Worm (Caenorhabditis elegans): ENCODE results near the gene aak-2.

Gene aak-2

ce11 chrX:16793470-16793869 lies 2.4 kb upstream of the aak-2 start (continued):
- no peak for TF ChIP-seq unc-55 (GFP tag; optimal IDR thresholded peaks at IDR 0.05)
- no peak for TF ChIP-seq egl-27 (tag; optimal IDR thresholded peaks at IDR 0.05)

- TF ChIP-seq nhr-77 (tag; optimal IDR thresholded peaks at IDR 0.05) = no peak
- TF ChIP-seq lin-13 (GFP tag; optimal IDR thresholded peaks at IDR 0.05) = peak; percentile 69
- TF ChIP-seq sma-3 (GFP tag; optimal IDR thresholded peaks at IDR 0.05) = peak; percentile 91
- TF ChIP-seq F13H6.1 (tag; optimal IDR thresholded peaks at IDR 0.05) = peak; percentile 94
- peak; percentile 74 for TF ChIP-seq skn-1 (tag; optimal IDR thresholded peaks at IDR 0.05)
- no peak for TF ChIP-seq dmd-4 (tag; optimal IDR thresholded peaks at IDR 0.05)
- peak; percentile 78 for TF ChIP-seq ztf-4 (tag; optimal IDR thresholded peaks at IDR 0.05)
- peak; percentile 33 for TF ChIP-seq ceh-82 (tag; optimal IDR thresholded peaks at IDR 0.05)
- TF ChIP-seq blmp-1 (tag; optimal IDR thresholded peaks at IDR 0.05; ENCODE audit: insufficient read depth) = peak; percentile 78
- peak; percentile 88 for TF ChIP-seq egl-27 (tag; optimal IDR thresholded peaks at IDR 0.05)
- TF ChIP-seq peb-1 (tag; optimal IDR thresholded peaks at IDR 0.05) = no peak
- no peak for TF ChIP-seq nhr-23 (tag; optimal IDR thresholded peaks at IDR 0.05)
- no peak for TF ChIP-seq elt-3 (tag; optimal IDR thresholded peaks at IDR 0.05)
- TF ChIP-seq ceh-16 (tag; optimal IDR thresholded peaks at IDR 0.05) = peak; percentile 73
- TF ChIP-seq gmeb-1 (tag; optimal IDR thresholded peaks at IDR 0.05) = peak; percentile 68
- peak; percentile 99 for TF ChIP-seq nhr-129 (tag; optimal IDR thresholded peaks at IDR 0.05)
- TF ChIP-seq nhr-25 (tag; optimal IDR thresholded peaks at IDR 0.05) = peak; percentile 94
- no peak for TF ChIP-seq unc-39 (tag; optimal IDR thresholded peaks at IDR 0.05)
- TF ChIP-seq lin-39 (tag; optimal IDR thresholded peaks at IDR 0.05) = no peak
- TF ChIP-seq nhr-12 (tag; optimal IDR thresholded peaks at IDR 0.05) = peak; percentile 31
- no peak for TF ChIP-seq aly-2 (tag; optimal IDR thresholded peaks at IDR 0.05)
- no peak for TF ChIP-seq nhr-10 (tag; optimal IDR thresholded peaks at IDR 0.05)
- no peak for TF ChIP-seq unc-62 (GFP tag; optimal IDR thresholded peaks at IDR 0.05)
- no peak for TF ChIP-seq mab-5 (tag; optimal IDR thresholded peaks at IDR 0.05)
- TF ChIP-seq mdl-1 (tag; optimal IDR thresholded peaks at IDR 0.05) = peak; percentile 94 to 97
- TF ChIP-seq snpc-4 (tag; optimal IDR thresholded peaks at IDR 0.05) = peak; percentile 73
- peak; percentile 90 for TF ChIP-seq Y55F3AM.14 (GFP tag; optimal IDR thresholded peaks at IDR 0.05)
- no peak for TF ChIP-seq nhr-237 (tag; optimal IDR thresholded peaks at IDR 0.05)
- no peak for TF ChIP-seq nhr-11 (tag; optimal IDR thresholded peaks at IDR 0.05)
- TF ChIP-seq fos-1 (tag; optimal IDR thresholded peaks at IDR 0.05) = peak; percentile 85
- TF ChIP-seq R02D3.7 (tag; optimal IDR thresholded peaks at IDR 0.05) = no peak
- TF ChIP-seq lsy-2 (tag; optimal IDR thresholded peaks at IDR 0.05) = peak in 1 of 2 experiments; percentile 89
- TF ChIP-seq elt-1 (tag; optimal IDR thresholded peaks at IDR 0.05) = no peak
- TF ChIP-seq nhr-21 (tag; optimal IDR thresholded peaks at IDR 0.05) = peak; percentile 97
- no peak for TF ChIP-seq alr-1 (tag; optimal IDR thresholded peaks at IDR 0.05)
- TF ChIP-seq C34F6.9 (tag; optimal IDR thresholded peaks at IDR 0.05) = peak; percentile 97
- TF ChIP-seq mbf-1 (tag; optimal IDR thresholded peaks at IDR 0.05) = no peak
- no peak for TF ChIP-seq ZK546.5 (tag; optimal IDR thresholded peaks at IDR 0.05)
- TF ChIP-seq ama-1 (optimal IDR thresholded peaks at IDR 0.05) = peak; percentile 65
- TF ChIP-seq zag-1 (tag; optimal IDR thresholded peaks at IDR 0.05) = peak; percentile 80
- TF ChIP-seq sma-9 (GFP tag; optimal IDR thresholded peaks at IDR 0.05) = peak; percentile 95
- no peak for TF ChIP-seq sma-9 (tag; optimal IDR thresholded peaks at IDR 0.05)
- TF ChIP-seq crh-2 (tag; optimal IDR thresholded peaks at IDR 0.05) = peak; percentile 97
- TF ChIP-seq ztf-1 (GFP tag; conservative IDR thresholded peaks at IDR 0.05) = no peak
- no peak for TF ChIP-seq ztf-11 (tag; optimal IDR thresholded peaks at IDR 0.05)
- TF ChIP-seq unc-55 (GFP tag; optimal IDR thresholded peaks at IDR 0.05) = peak; percentile 92
- peak; percentile 89 for TF ChIP-seq nhr-6 (tag; optimal IDR thresholded peaks at IDR 0.05)
- peak; percentile 94 for TF ChIP-seq sem-4 (tag; optimal IDR thresholded peaks at IDR 0.05)
- peak; percentile 93 for TF ChIP-seq lin-11 (tag; optimal IDR thresholded peaks at IDR 0.05)
Observed at ce11 chrX:16796826-16797225, 939 bp downstream of the aak-2 start.
